Worm (Caenorhabditis elegans) whole organism, early embryonic: ENCODE results near the gene T07C12.10.

Experiments
- B0310.2 ChIP-seq: sonication (generic microtip); optimal IDR thresholded peaks from 2 replicates; lab custom pipeline; 2016; ENCODE audit warnings: mild to moderate bottlenecking, missing genetic modification characterization, missing compliant biosample characterization
- F13C5.2 ChIP-seq: sonication (generic microtip); optimal IDR thresholded peaks from 2 replicates; lab custom pipeline; 2017; ENCODE audit warnings: mild to moderate bottlenecking, missing genetic modification characterization, inconsistent platforms, missing compliant biosample characterization
- aly-1 ChIP-seq: sonication (generic microtip); optimal IDR thresholded peaks from 2 replicates; lab custom pipeline; 2016; ENCODE audit warnings: missing genetic modification characterization, missing compliant biosample characterization
- ama-1 ChIP-seq: fragments of 150-350 bp; optimal IDR thresholded peaks from 2 replicates; lab custom pipeline; 2014
- ceh-13 ChIP-seq: fragments of 200-800 bp; sonication (Bioruptor generic); optimal IDR thresholded peaks from 2 replicates; lab custom pipeline; 2018; ENCODE audit warnings: mild to moderate bottlenecking, missing genetic modification characterization, missing compliant biosample characterization
- ceh-36 ChIP-seq: sonication (generic microtip); optimal IDR thresholded peaks from 2 replicates; lab custom pipeline; 2016; ENCODE audit warnings: missing genetic modification characterization, inconsistent platforms, missing compliant biosample characterization
- ets-7 ChIP-seq: sonication (generic microtip); optimal IDR thresholded peaks from 2 replicates; lab custom pipeline; 2016; ENCODE audit warnings: missing genotype, missing genetic modification characterization, missing compliant biosample characterization
- flt-1 ChIP-seq: fragments of 200-800 bp; sonication (Bioruptor generic); IDR thresholded peaks from 2 replicates; pipeline ENCODE4 v1.3.6; 2022; ENCODE audit warnings: missing genetic modification characterization, missing compliant biosample characterization
- hmbx-1 ChIP-seq: sonication (generic microtip); optimal IDR thresholded peaks from 2 replicates; lab custom pipeline; 2016; ENCODE audit warnings: mild to moderate bottlenecking, missing genetic modification characterization, missing compliant biosample characterization
- hmg-4 ChIP-seq: fragments of 200-800 bp; sonication (Bioruptor generic); optimal IDR thresholded peaks from 2 replicates; lab custom pipeline; 2018; ENCODE audit warnings: mild to moderate bottlenecking, missing genetic modification characterization, missing compliant biosample characterization
- hnd-1 ChIP-seq: sonication (generic microtip); optimal IDR thresholded peaks from 2 replicates; lab custom pipeline; 2016; ENCODE audit warnings: missing genetic modification characterization, missing compliant biosample characterization
- pes-1 ChIP-seq: fragments of 200-800 bp; sonication (Bioruptor generic); IDR thresholded peaks from 2 replicates; pipeline ENCODE4 v1.3.6; 2022; ENCODE audit warnings: missing genetic modification reagents, missing genetic modification characterization, missing compliant biosample characterization
- scrt-1 ChIP-seq: fragments of 200-800 bp; sonication (Bioruptor generic); IDR thresholded peaks from 2 replicates; pipeline ENCODE4 v1.3.6; 2022; ENCODE audit warnings: missing genetic modification characterization, missing compliant biosample characterization
- sea-1 ChIP-seq: fragments of 200-800 bp; sonication (Bioruptor generic); conservative IDR thresholded peaks from 2 replicates; pipeline ENCODE4 v1.3.6; 2022; ENCODE audit warnings: missing genetic modification characterization, missing compliant biosample characterization
- tbx-11 ChIP-seq: fragments of 200-800 bp; sonication (Bioruptor generic); IDR thresholded peaks from 2 replicates; pipeline ENCODE4 v1.3.6; 2022; ENCODE audit warnings: missing genetic modification characterization, missing compliant biosample characterization
- tbx-37 ChIP-seq: fragments of 200-800 bp; sonication (Bioruptor generic); conservative IDR thresholded peaks from 2 replicates; pipeline ENCODE4 v1.3.6; 2022; ENCODE audit warnings: missing genetic modification reagents, missing genetic modification characterization, missing compliant biosample characterization
- tra-4 ChIP-seq: sonication (generic microtip); optimal IDR thresholded peaks from 2 replicates; lab custom pipeline; 2017; ENCODE audit warnings: missing genetic modification characterization, missing compliant biosample characterization

T07C12.10 gene

ce11 chrV:9948840-9949239 lies 11.4 kb downstream of the T07C12.10 start, which contains the start of gene nlp-58:
Gene nlp-58, minus strand, starts transcription at chrV:9948940.
- TF ChIP-seq B0310.2 (tag; lab: Kevin White, UChicago) (no peak), pes-1 (GFP tag; lab: Robert Waterston, UW) (no peak), tbx-11 (GFP tag; lab: Robert Waterston, UW) (no peak)

- TF ChIP-seq tbx-11 (GFP tag; lab: Robert Waterston, UW) (no peak), tra-4 (tag; lab: Kevin White, UChicago) (no peak), B0310.2 (tag; lab: Kevin White, UChicago) (no peak), ets-7 (no peak), tbx-37 (GFP tag; lab: Robert Waterston, UW) (no peak), sea-1 (GFP tag; lab: Robert Waterston, UW) (no peak), flt-1 (no peak), ceh-36 (tag; lab: Kevin White, UChicago) (no peak), hmg-4 (GFP tag; lab: Kevin White, UChicago) (no peak), hnd-1 (tag; lab: Kevin White, UChicago) (no peak), F13C5.2 (tag; lab: Kevin White, UChicago) (no peak), pes-1 (GFP tag; lab: Robert Waterston, UW) (no peak), ama-1 (lab: Kevin White, UChicago) (no peak), hmbx-1 (tag; lab: Kevin White, UChicago) (no peak), aly-1 (no peak)
These were observed 16.2 kb downstream of the T07C12.10 start, which contains the start of gene sre-28 for ce11 chrV:9944093-9944492. Gene sre-28, plus strand, starts transcription at chrV:9944393.

- TF ChIP-seq ceh-36 (tag; lab: Kevin White, UChicago), result no peak
- no peak for TF ChIP-seq tra-4 (tag; lab: Kevin White, UChicago)
- TF ChIP-seq tbx-11 (GFP tag; lab: Robert Waterston, UW), result no peak
- no peak for TF ChIP-seq ets-7
- TF ChIP-seq B0310.2 (tag; lab: Kevin White, UChicago), result no peak
- TF ChIP-seq sea-1 (GFP tag; lab: Robert Waterston, UW), result no peak
- TF ChIP-seq scrt-1, result no peak
- no peak for TF ChIP-seq hmg-4 (GFP tag; lab: Kevin White, UChicago)
- TF ChIP-seq ceh-13 (GFP tag; lab: Kevin White, UChicago), result no peak
- no peak for TF ChIP-seq F13C5.2 (tag; lab: Kevin White, UChicago)
- TF ChIP-seq aly-1, result no peak
- no peak for TF ChIP-seq ama-1 (lab: Kevin White, UChicago)
- TF ChIP-seq hmbx-1 (tag; lab: Kevin White, UChicago), result no peak
- TF ChIP-seq tbx-37 (GFP tag; lab: Robert Waterston, UW), result no peak
- TF ChIP-seq flt-1, result no peak
- no peak for TF ChIP-seq hnd-1 (tag; lab: Kevin White, UChicago)
- no peak for TF ChIP-seq pes-1 (GFP tag; lab: Robert Waterston, UW)
These were observed 17.2 kb downstream of the T07C12.10 start, which contains the start of gene fipr-12 for ce11 chrV:9943039-9943438. Gene fipr-12, plus strand, starts transcription at chrV:9943339.

ce11 chrV:9937435-9937834 lies 22.8 kb downstream of the T07C12.10 start, which contains the start of gene srj-33:
Gene srj-33, minus strand, starts transcription at chrV:9937535.
- TF ChIP-seq B0310.2 (tag; lab: Kevin White, UChicago) (no peak), hmbx-1 (tag; lab: Kevin White, UChicago) (no peak), tbx-11 (GFP tag; lab: Robert Waterston, UW) (no peak), ets-7 (no peak), ceh-36 (tag; lab: Kevin White, UChicago) (no peak), hnd-1 (tag; lab: Kevin White, UChicago) (no peak), aly-1 (no peak), ama-1 (lab: Kevin White, UChicago) (no peak), tbx-37 (GFP tag; lab: Robert Waterston, UW) (no peak), F13C5.2 (tag; lab: Kevin White, UChicago) (no peak), pes-1 (GFP tag; lab: Robert Waterston, UW) (no peak), ceh-13 (GFP tag; lab: Kevin White, UChicago) (no peak), tra-4 (tag; lab: Kevin White, UChicago) (no peak)

ce11 chrV:9930612-9931065 lies 29.6 kb downstream of the T07C12.10 start, which contains the start of the genes rmh-2 and suds-3:
Gene rmh-2, minus strand, starts transcription at chrV:9930775.
Gene suds-3, plus strand, starts transcription at chrV:9931015.
- TF ChIP-seq pes-1 (GFP tag; lab: Robert Waterston, UW) (no peak), B0310.2 (tag; lab: Kevin White, UChicago) (no peak), hmg-4 (GFP tag; lab: Kevin White, UChicago) (peak; percentile 7), hnd-1 (tag; lab: Kevin White, UChicago) (no peak), scrt-1 (no peak)

ce11 chrV:9927954-9928353 lies 32.3 kb downstream of the T07C12.10 start:
- TF ChIP-seq hmg-4 (GFP tag; lab: Kevin White, UChicago) (no peak), hnd-1 (tag; lab: Kevin White, UChicago) (no peak), sea-1 (GFP tag; lab: Robert Waterston, UW) (no peak), tbx-11 (GFP tag; lab: Robert Waterston, UW) (no peak), F13C5.2 (tag; lab: Kevin White, UChicago) (no peak)

ce11 chrV:9927381-9927780 lies 32.9 kb downstream of the T07C12.10 start:
- TF ChIP-seq hmg-4 (GFP tag; lab: Kevin White, UChicago) (no peak), hmbx-1 (tag; lab: Kevin White, UChicago) (no peak), hnd-1 (tag; lab: Kevin White, UChicago) (no peak), tra-4 (tag; lab: Kevin White, UChicago) (no peak), B0310.2 (tag; lab: Kevin White, UChicago) (no peak), sea-1 (GFP tag; lab: Robert Waterston, UW) (no peak)
